Fruit fly (Drosophila melanogaster): Measurements from ENCODE around the gene Or71a.
A peak's percentile ranks its signal among the peaks of the same experiment; 100 is the strongest.

Or71a gene

DNA sequence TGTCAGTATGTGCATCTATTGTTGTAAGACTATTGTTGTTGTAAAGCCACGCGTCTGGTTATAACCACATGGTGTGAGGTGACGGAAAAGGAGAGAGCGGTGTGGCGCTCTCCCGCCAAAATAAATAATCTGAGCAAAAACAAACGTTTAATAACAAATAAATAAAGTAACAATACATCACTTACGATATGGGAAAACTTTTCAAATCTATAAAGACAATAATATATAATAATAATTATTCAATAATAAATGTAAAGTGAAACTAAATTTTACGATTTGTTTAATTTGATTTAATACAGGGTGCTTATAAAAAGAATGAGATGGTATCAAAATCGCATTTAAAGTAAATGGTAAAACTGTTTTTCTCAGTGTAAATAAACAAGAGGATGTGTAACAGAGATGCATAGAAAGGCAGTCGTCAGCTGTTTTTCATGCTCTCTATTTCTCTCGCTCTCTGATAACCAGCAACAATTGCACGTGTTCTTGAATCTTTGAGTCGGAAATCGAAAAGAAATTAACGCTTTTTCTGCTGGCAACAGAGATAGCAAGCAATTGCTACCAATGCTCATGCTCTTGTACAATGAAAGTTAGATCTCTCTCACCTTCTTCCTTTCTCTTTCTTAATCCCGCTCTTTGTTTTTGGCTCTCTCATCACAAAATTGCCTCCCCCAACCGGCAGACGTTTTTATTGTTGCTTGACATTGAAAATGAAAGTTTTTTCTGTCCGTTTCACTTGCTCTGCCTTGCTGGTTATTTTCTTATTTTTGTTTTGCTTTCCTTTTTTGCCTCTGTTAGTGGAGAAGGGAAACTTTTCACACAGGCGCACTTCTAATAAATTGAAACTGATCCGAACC, 20.6 kb upstream of the Or71a start (continued):
- TF ChIP-seq Gug (GFP tag; IDR thresholded peaks at IDR 0.05): peak; percentile 15; the same call in 1 of the 4 replicates
- TF ChIP-seq TFAM (GFP tag; optimal IDR thresholded peaks at IDR 0.05): peak; percentile 35
- TF ChIP-seq CG2202 (tag; optimal IDR thresholded peaks at IDR 0.05): peak; percentile 72
- peak; percentile 11 for TF ChIP-seq bab2 (GFP tag; optimal IDR thresholded peaks at IDR 0.05)
- peak; percentile 13 for TF ChIP-seq p53 (GFP tag; optimal IDR thresholded peaks at IDR 0.05)
- TF ChIP-seq CG1233 (GFP tag; optimal IDR thresholded peaks at IDR 0.05): peak; percentile 93
- TF ChIP-seq dysf (GFP tag; IDR thresholded peaks at IDR 0.05): peak; percentile 82
- peak; percentile 5 for TF ChIP-seq CG14965 (GFP tag; optimal IDR thresholded peaks at IDR 0.05; ENCODE audit: borderline replicate concordance)
- no peak for TF ChIP-seq HLHmδ (GFP tag; optimal IDR thresholded peaks at IDR 0.05)
- TF ChIP-seq CG17385 (GFP tag; optimal IDR thresholded peaks at IDR 0.05): peak; percentile 82
- TF ChIP-seq CG33557 (GFP tag; optimal IDR thresholded peaks at IDR 0.05): peak; percentile 79
- peak; percentile 83 for TF ChIP-seq org-1 (GFP tag; optimal IDR thresholded peaks at IDR 0.05)
- no peak for TF ChIP-seq D (optimal IDR thresholded peaks at IDR 0.05)
- TF ChIP-seq D (GFP tag; optimal IDR thresholded peaks at IDR 0.05): peak; percentile 93
- TF ChIP-seq CG42726 (GFP tag; IDR thresholded peaks at IDR 0.05; ENCODE audit: partially characterized antibody): no peak
- TF ChIP-seq sug (tag; optimal IDR thresholded peaks at IDR 0.05): peak; percentile 48
- TF ChIP-seq ems (GFP tag; optimal IDR thresholded peaks at IDR 0.05): no peak
- peak; percentile 77 for TF ChIP-seq gsb (GFP tag; IDR thresholded peaks at IDR 0.05)
- peak; percentile 63 for TF ChIP-seq CG6654 (GFP tag; optimal IDR thresholded peaks at IDR 0.05)
- TF ChIP-seq tna (GFP tag; IDR thresholded peaks at IDR 0.05; ENCODE audit: partially characterized antibody): no peak
- TF ChIP-seq dpn (GFP tag; optimal IDR thresholded peaks at IDR 0.05): peak in 1 of 2 experiments; percentile 75
- no peak for TF ChIP-seq hkb (optimal IDR thresholded peaks at IDR 0.05)
- TF ChIP-seq hkb (GFP tag; IDR thresholded peaks at IDR 0.05): peak; percentile 93
- peak; percentile 87 for TF ChIP-seq CG2875 (GFP tag; optimal IDR thresholded peaks at IDR 0.05)
- peak; percentile 32 for TF ChIP-seq CTCF (GFP tag; optimal IDR thresholded peaks at IDR 0.05)
- TF ChIP-seq CG7556 (GFP tag; optimal IDR thresholded peaks at IDR 0.05): peak; percentile 93
- TF ChIP-seq jing (GFP tag; optimal IDR thresholded peaks at IDR 0.05): no peak
- peak; percentile 34 for TF ChIP-seq sna (GFP tag; IDR thresholded peaks at IDR 0.05; ENCODE audit: partially characterized antibody)
- TF ChIP-seq Scr (GFP tag; IDR thresholded peaks at IDR 0.05; ENCODE audit: partially characterized antibody): no peak
- TF ChIP-seq sc (optimal IDR thresholded peaks at IDR 0.05): no peak
- peak; percentile 77 for TF ChIP-seq sc (GFP tag; optimal IDR thresholded peaks at IDR 0.05)
- TF ChIP-seq CoRest (tag; optimal IDR thresholded peaks at IDR 0.05): peak; percentile 83
- peak; percentile 37 for TF ChIP-seq CG10462 (GFP tag; optimal IDR thresholded peaks at IDR 0.05)
- TF ChIP-seq CG3407 (GFP tag; optimal IDR thresholded peaks at IDR 0.05): peak; percentile 79
- peak; percentile 81 for TF ChIP-seq CG15696 (tag; optimal IDR thresholded peaks at IDR 0.05)
- peak; percentile 72 for TF ChIP-seq oc (tag; optimal IDR thresholded peaks at IDR 0.05)
- no peak for TF ChIP-seq dimm (GFP tag; IDR thresholded peaks at IDR 0.05)
- TF ChIP-seq Lpt (GFP tag; optimal IDR thresholded peaks at IDR 0.05): no peak
- TF ChIP-seq crp (GFP tag; optimal IDR thresholded peaks at IDR 0.05): peak in 1 of 2 experiments; percentile 76
- peak; percentile 49 for TF ChIP-seq CG31388 (GFP tag; optimal IDR thresholded peaks at IDR 0.05)
- peak; percentile 11 for TF ChIP-seq psq (GFP tag; optimal IDR thresholded peaks at IDR 0.05)
- TF ChIP-seq CG12104 (GFP tag; optimal IDR thresholded peaks at IDR 0.05): peak; percentile 80
- peak; percentile 38 for TF ChIP-seq CG12155 (GFP tag; optimal IDR thresholded peaks at IDR 0.05)
- TF ChIP-seq CG2712 (tag; optimal IDR thresholded peaks at IDR 0.05): peak; percentile 97
- TF ChIP-seq CG3838 (GFP tag; optimal IDR thresholded peaks at IDR 0.05): no peak
- TF ChIP-seq pum (GFP tag; optimal IDR thresholded peaks at IDR 0.05): no peak
- peak; percentile 89 for TF ChIP-seq Fer3 (tag; optimal IDR thresholded peaks at IDR 0.05)
- TF ChIP-seq ro (GFP tag; IDR thresholded peaks at IDR 0.05): peak; percentile 62
- TF ChIP-seq twi (tag; optimal IDR thresholded peaks at IDR 0.05): peak; percentile 45
- peak; percentile 22 for TF ChIP-seq CG10565 (GFP tag; optimal IDR thresholded peaks at IDR 0.05)
